Worm (Caenorhabditis elegans): ENCODE results near the gene T05C12.4.

T05C12.4 gene

ce11 chrII:8198503-8198902 is 18.3 kb upstream of the T05C12.4 start, which contains the start of gene qua-1:
Gene qua-1 (plus strand): TSS chrII:8198803.
- TF ChIP-seq nhr-10 (tag; optimal IDR thresholded peaks at IDR 0.05), result no peak

ce11 chrII:8193922-8194321 is 13.7 kb upstream of the T05C12.4 start:
- no peak for TF ChIP-seq mbf-1 (tag; optimal IDR thresholded peaks at IDR 0.05)

- TF ChIP-seq snpc-4 (tag; optimal IDR thresholded peaks at IDR 0.05), result no peak
- no peak for TF ChIP-seq unc-62 (GFP tag; optimal IDR thresholded peaks at IDR 0.05)
Measured at ce11 chrII:8193126-8193525, 12.9 kb upstream of the T05C12.4 start, which contains the start of gene T05C12.9. Gene T05C12.9 (minus strand): TSS chrII:8193226.

- TF ChIP-seq fos-1 (tag; optimal IDR thresholded peaks at IDR 0.05), result no peak
- no peak for TF ChIP-seq sma-9 (GFP tag; optimal IDR thresholded peaks at IDR 0.05)
- no peak for TF ChIP-seq sma-9 (tag; optimal IDR thresholded peaks at IDR 0.05)
- TF ChIP-seq lin-39 (tag; optimal IDR thresholded peaks at IDR 0.05), result no peak
- no peak for TF ChIP-seq ZK546.5 (tag; optimal IDR thresholded peaks at IDR 0.05)
- no peak for TF ChIP-seq elt-1 (tag; optimal IDR thresholded peaks at IDR 0.05)
- no peak for TF ChIP-seq Y55F3AM.14 (GFP tag; optimal IDR thresholded peaks at IDR 0.05)
- TF ChIP-seq ztf-1 (GFP tag; conservative IDR thresholded peaks at IDR 0.05), result no peak
- no peak for TF ChIP-seq egl-27 (tag; optimal IDR thresholded peaks at IDR 0.05)
- no peak for TF ChIP-seq ceh-82 (tag; optimal IDR thresholded peaks at IDR 0.05)
- TF ChIP-seq C34F6.9 (tag; optimal IDR thresholded peaks at IDR 0.05), result no peak
- TF ChIP-seq nhr-11 (tag; optimal IDR thresholded peaks at IDR 0.05), result no peak
- TF ChIP-seq R02D3.7 (tag; optimal IDR thresholded peaks at IDR 0.05), result no peak
- no peak for TF ChIP-seq lin-13 (GFP tag; optimal IDR thresholded peaks at IDR 0.05)
- no peak for TF ChIP-seq ceh-16 (tag; optimal IDR thresholded peaks at IDR 0.05)
- TF ChIP-seq unc-55 (GFP tag; optimal IDR thresholded peaks at IDR 0.05), result no peak
- TF ChIP-seq skn-1 (tag; optimal IDR thresholded peaks at IDR 0.05), result no peak
- no peak for TF ChIP-seq sem-4 (tag; optimal IDR thresholded peaks at IDR 0.05)
- TF ChIP-seq gmeb-1 (tag; optimal IDR thresholded peaks at IDR 0.05), result no peak
- TF ChIP-seq elt-3 (tag; optimal IDR thresholded peaks at IDR 0.05), result no peak
Measured at ce11 chrII:8190455-8190854, 10.3 kb upstream of the T05C12.4 start, which contains the start of gene T05C12.8. Gene T05C12.8 (minus strand): TSS chrII:8190555.

ce11 chrII:8187516-8187915 is 7.3 kb upstream of the T05C12.4 start:
- TF ChIP-seq zag-1 (tag; optimal IDR thresholded peaks at IDR 0.05) (no peak), lin-11 (tag; optimal IDR thresholded peaks at IDR 0.05) (no peak), nhr-25 (tag; optimal IDR thresholded peaks at IDR 0.05) (no peak), nhr-21 (tag; optimal IDR thresholded peaks at IDR 0.05) (no peak), fos-1 (tag; optimal IDR thresholded peaks at IDR 0.05) (no peak), dmd-4 (tag; optimal IDR thresholded peaks at IDR 0.05) (no peak), skn-1 (tag; optimal IDR thresholded peaks at IDR 0.05) (no peak), egl-27 (tag; optimal IDR thresholded peaks at IDR 0.05) (no peak), ztf-11 (tag; optimal IDR thresholded peaks at IDR 0.05) (no peak), sma-9 (GFP tag; optimal IDR thresholded peaks at IDR 0.05) (no peak), sma-9 (tag; optimal IDR thresholded peaks at IDR 0.05) (no peak), nhr-23 (tag; optimal IDR thresholded peaks at IDR 0.05) (no peak), F13H6.1 (tag; optimal IDR thresholded peaks at IDR 0.05) (no peak), unc-55 (GFP tag; optimal IDR thresholded peaks at IDR 0.05) (no peak), gmeb-1 (tag; optimal IDR thresholded peaks at IDR 0.05) (no peak), mbf-1 (tag; optimal IDR thresholded peaks at IDR 0.05) (no peak), ceh-82 (tag; optimal IDR thresholded peaks at IDR 0.05) (no peak), ztf-1 (GFP tag; conservative IDR thresholded peaks at IDR 0.05) (no peak), nhr-11 (tag; optimal IDR thresholded peaks at IDR 0.05) (no peak)

ce11 chrII:8185016-8185493 is 4.9 kb upstream of the T05C12.4 start, which contains the start of the genes mig-5 and cct-1:
Gene mig-5 (minus strand): TSS chrII:8185023.
Gene cct-1 (plus strand): TSS chrII:8185443.
- TF ChIP-seq nhr-25 (tag; optimal IDR thresholded peaks at IDR 0.05) (peak; percentile 99), mdl-1 (tag; optimal IDR thresholded peaks at IDR 0.05) (peak in 1 of 2 experiments; percentile 78), egl-27 (tag; optimal IDR thresholded peaks at IDR 0.05) (peak; percentile 91), alr-1 (tag; optimal IDR thresholded peaks at IDR 0.05) (peak; percentile 9), lin-13 (GFP tag; optimal IDR thresholded peaks at IDR 0.05) (peak; percentile 97), sma-9 (GFP tag; optimal IDR thresholded peaks at IDR 0.05) (peak; percentile 98), sma-9 (tag; optimal IDR thresholded peaks at IDR 0.05) (no peak), R02D3.7 (tag; optimal IDR thresholded peaks at IDR 0.05) (peak; percentile 83), nhr-21 (tag; optimal IDR thresholded peaks at IDR 0.05) (peak; percentile 97), gmeb-1 (tag; optimal IDR thresholded peaks at IDR 0.05) (peak; percentile 98), elt-1 (tag; optimal IDR thresholded peaks at IDR 0.05) (peak; percentile 16), sem-4 (tag; optimal IDR thresholded peaks at IDR 0.05) (peak; percentile 99), aly-2 (tag; optimal IDR thresholded peaks at IDR 0.05) (no peak), ceh-16 (tag; optimal IDR thresholded peaks at IDR 0.05) (peak; percentile 92), F13H6.1 (tag; optimal IDR thresholded peaks at IDR 0.05) (peak; percentile 96), nhr-10 (tag; optimal IDR thresholded peaks at IDR 0.05) (peak; percentile 85), lin-39 (tag; optimal IDR thresholded peaks at IDR 0.05) (no peak), zag-1 (tag; optimal IDR thresholded peaks at IDR 0.05) (peak; percentile 94), ztf-4 (tag; optimal IDR thresholded peaks at IDR 0.05) (peak; percentile 98), nhr-77 (tag; optimal IDR thresholded peaks at IDR 0.05) (peak; percentile 86), mab-5 (tag; optimal IDR thresholded peaks at IDR 0.05) (peak; percentile 97), elt-3 (tag; optimal IDR thresholded peaks at IDR 0.05) (no peak), nhr-11 (tag; optimal IDR thresholded peaks at IDR 0.05) (peak; percentile 48), skn-1 (tag; optimal IDR thresholded peaks at IDR 0.05) (peak; percentile 63), lin-11 (tag; optimal IDR thresholded peaks at IDR 0.05) (peak; percentile 98), nhr-12 (tag; optimal IDR thresholded peaks at IDR 0.05) (peak; percentile 42), dmd-4 (tag; optimal IDR thresholded peaks at IDR 0.05) (peak; percentile 41), ceh-82 (tag; optimal IDR thresholded peaks at IDR 0.05) (peak; percentile 91), Y55F3AM.14 (GFP tag; optimal IDR thresholded peaks at IDR 0.05) (peak; percentile 71), mbf-1 (tag; optimal IDR thresholded peaks at IDR 0.05) (peak; percentile 50)
